Fruit fly (Drosophila melanogaster) whole organism, embryonic: ENCODE data around the gene sunz.

ENCODE experiments used
- Abd-B ChIP-seq: fragments of 200-800 bp; sonication (Bioruptor generic); optimal IDR thresholded peaks from 2 replicates; lab custom pipeline; 2018; ENCODE audit warnings: missing biosample characterization, mild to moderate bottlenecking, missing genetic modification characterization, moderate library complexity
- Bgb ChIP-seq: fragments of 200-800 bp; sonication (Bioruptor generic); IDR thresholded peaks from 2 replicates; pipeline ENCODE4 v1.3.6; 2022; ENCODE audit warnings: missing biosample characterization, missing genetic modification characterization; ENCODE audit not compliant: partially characterized antibody
- CG10321 ChIP-seq: fragments of 200-800 bp; sonication (Bioruptor generic); IDR thresholded peaks from 2 replicates; pipeline ENCODE4 v1.3.6; 2022; ENCODE audit warnings: missing biosample characterization, missing genetic modification characterization
- CG10654 ChIP-seq: fragments of 200-800 bp; sonication (Bioruptor generic); optimal IDR thresholded peaks from 2 replicates; lab custom pipeline; 2016; ENCODE audit warnings: missing biosample characterization, missing genetic modification characterization
- CG10979 ChIP-seq: fragments of 200-800 bp; sonication (Bioruptor generic); optimal IDR thresholded peaks from 2 replicates; lab custom pipeline; 2018; ENCODE audit warnings: missing biosample characterization, mild to moderate bottlenecking, missing genetic modification characterization, moderate library complexity
- CG11093 ChIP-seq: fragments of 200-800 bp; sonication (Bioruptor generic); IDR thresholded peaks from 3 replicates; pipeline ENCODE4 v1.3.6; 2022; ENCODE audit warnings: missing biosample characterization, missing genetic modification characterization
- CG12104 ChIP-seq: fragments of 200-800 bp; sonication (Bioruptor generic); optimal IDR thresholded peaks from 3 replicates; lab custom pipeline; 2016; ENCODE audit warnings: missing biosample characterization, missing genetic modification characterization
- CG12659 ChIP-seq: fragments of 200-800 bp; sonication (Bioruptor generic); optimal IDR thresholded peaks from 3 replicates; lab custom pipeline; 2017; ENCODE audit warnings: mild to moderate bottlenecking, missing biosample characterization, missing genetic modification reagents, missing genetic modification characterization
- CG12942 ChIP-seq: fragments of 200-800 bp; sonication (Bioruptor generic); optimal IDR thresholded peaks from 3 replicates; lab custom pipeline; 2016; ENCODE audit warnings: missing biosample characterization, missing genetic modification characterization
- CG13287 ChIP-seq: fragments of 200-800 bp; sonication (Bioruptor generic); IDR thresholded peaks from 2 replicates; pipeline ENCODE4 v1.3.6; 2022; ENCODE audit warnings: missing biosample characterization, missing genetic modification characterization; ENCODE audit not compliant: partially characterized antibody
- CG15514 ChIP-seq: fragments of 200-800 bp; sonication (Bioruptor generic); optimal IDR thresholded peaks from 3 replicates; lab custom pipeline; 2017; ENCODE audit warnings: missing biosample characterization, missing genetic modification characterization, mild to moderate bottlenecking, moderate library complexity, missing genetic modification reagents
- CG17912 ChIP-seq: fragments of 200-800 bp; sonication (Bioruptor generic); optimal IDR thresholded peaks from 2 replicates; lab custom pipeline; 2018; ENCODE audit warnings: missing biosample characterization, mild to moderate bottlenecking, missing genetic modification characterization
- CG32532 ChIP-seq: fragments of 200-800 bp; sonication (Bioruptor generic); IDR thresholded peaks from 2 replicates; pipeline ENCODE4 v1.3.6; 2022; ENCODE audit warnings: missing biosample characterization, missing genetic modification characterization
- CG3847 ChIP-seq: fragments of 200-800 bp; sonication (Bioruptor generic); IDR thresholded peaks from 2 replicates; pipeline ENCODE4 v1.3.6; 2022; ENCODE audit warnings: missing biosample characterization, missing genetic modification characterization
- CG3995 ChIP-seq: fragments of 200-800 bp; sonication (Bioruptor generic); optimal IDR thresholded peaks from 3 replicates; lab custom pipeline; 2016; ENCODE audit warnings: missing biosample characterization, missing genetic modification characterization
- CG42726 ChIP-seq: fragments of 200-800 bp; sonication (Bioruptor generic); IDR thresholded peaks from 2 replicates; pipeline ENCODE4 v1.3.6; 2022; ENCODE audit warnings: missing biosample characterization, missing genetic modification characterization; ENCODE audit not compliant: partially characterized antibody
- CG7839 ChIP-seq: fragments of 200-800 bp; sonication (Bioruptor generic); optimal IDR thresholded peaks from 3 replicates; lab custom pipeline; 2018; ENCODE audit warnings: missing biosample characterization, mild to moderate bottlenecking, missing genetic modification characterization, moderate library complexity
- CG8290 ChIP-seq, 3 experiments: fragments of 200-800 bp; sonication (Bioruptor generic); optimal IDR thresholded peaks; 2 replicates each; lab custom pipeline; 2016 to 2019; ENCODE audit warnings: missing biosample characterization in 3 of 3, missing genetic modification characterization in 3 of 3, mild to moderate bottlenecking in 2 of 3, moderate library complexity in 1 of 3
- CG8388 ChIP-seq: fragments of 200-800 bp; sonication (Bioruptor generic); optimal IDR thresholded peaks from 2 replicates; lab custom pipeline; 2019; ENCODE audit warnings: missing biosample characterization, mild to moderate bottlenecking, missing genetic modification characterization, moderate library complexity
- CG8944 ChIP-seq: fragments of 200-800 bp; sonication (Bioruptor generic); optimal IDR thresholded peaks from 3 replicates; lab custom pipeline; 2016; ENCODE audit warnings: missing biosample characterization, missing genetic modification characterization
- CG9437 ChIP-seq: fragments of 200-800 bp; sonication (Bioruptor generic); optimal IDR thresholded peaks from 2 replicates; lab custom pipeline; 2018; ENCODE audit warnings: missing biosample characterization, mild to moderate bottlenecking, missing genetic modification characterization
- CG9727 ChIP-seq: fragments of 200-800 bp; sonication (Bioruptor generic); optimal IDR thresholded peaks from 3 replicates; lab custom pipeline; 2017; ENCODE audit warnings: missing biosample characterization, mild to moderate bottlenecking, missing genetic modification characterization
- Doc3 ChIP-seq: fragments of 200-800 bp; sonication (Bioruptor generic); IDR thresholded peaks from 3 replicates; pipeline ENCODE4 v1.3.6; 2022; ENCODE audit warnings: missing biosample characterization, missing genetic modification characterization; ENCODE audit not compliant: partially characterized antibody
- Ets97D ChIP-seq: fragments of 200-800 bp; sonication (Bioruptor generic); optimal IDR thresholded peaks from 3 replicates; lab custom pipeline; 2016; ENCODE audit warnings: missing biosample characterization, missing genetic modification characterization
- Hand ChIP-seq: fragments of 200-800 bp; sonication (Bioruptor generic); optimal IDR thresholded peaks from 2 replicates; lab custom pipeline; 2017; ENCODE audit warnings: mild to moderate bottlenecking, missing biosample characterization, missing genetic modification reagents, missing genetic modification characterization
- Hmr ChIP-seq: fragments of 200-800 bp; sonication (Bioruptor generic); optimal IDR thresholded peaks from 3 replicates; lab custom pipeline; 2017; ENCODE audit warnings: mild to moderate bottlenecking, missing biosample characterization, missing genetic modification reagents, missing genetic modification characterization
- Hr78 ChIP-seq, 2 experiments: fragments of 200-800 bp in 1 of 2; fragments of >200 bp in 1 of 2; sonication (Bioruptor generic) in 1 of 2; optimal IDR thresholded peaks; 2 replicates each; lab custom pipeline; 2017 to 2019; ENCODE audit warnings: missing biosample characterization in 2 of 2, missing genetic modification characterization in 2 of 2, mild to moderate bottlenecking in 1 of 2, moderate library complexity in 1 of 2
- Lhr ChIP-seq: fragments of 200-800 bp; sonication (Bioruptor generic); optimal IDR thresholded peaks from 3 replicates; lab custom pipeline; 2017; ENCODE audit warnings: mild to moderate bottlenecking, missing biosample characterization, missing genetic modification reagents, missing genetic modification characterization
- MESR4 ChIP-seq: fragments of 200-800 bp; sonication (Bioruptor generic); optimal IDR thresholded peaks from 2 replicates; lab custom pipeline; 2018; ENCODE audit warnings: missing biosample characterization, mild to moderate bottlenecking, missing genetic modification characterization, moderate library complexity
- Nf-YB ChIP-seq: fragments of 200-800 bp; sonication (Bioruptor generic); optimal IDR thresholded peaks from 3 replicates; lab custom pipeline; 2019; ENCODE audit warnings: missing biosample characterization, mild to moderate bottlenecking, missing genetic modification characterization, moderate library complexity
- Sox100B ChIP-seq: fragments of 200-800 bp; sonication (Bioruptor generic); optimal IDR thresholded peaks from 3 replicates; lab custom pipeline; 2018; ENCODE audit warnings: missing biosample characterization, mild to moderate bottlenecking, missing genetic modification characterization
- Tbp ChIP-seq: fragments of >200 bp; optimal IDR thresholded peaks from 2 replicates; lab custom pipeline; 2018; ENCODE audit warnings: missing biosample characterization, missing genetic modification characterization
- chn ChIP-seq: fragments of 200-800 bp; sonication (Bioruptor generic); optimal IDR thresholded peaks from 2 replicates; lab custom pipeline; 2016; ENCODE audit warnings: missing biosample characterization, missing genetic modification characterization
- dmrt11E ChIP-seq: fragments of 200-800 bp; sonication (Bioruptor generic); optimal IDR thresholded peaks from 3 replicates; lab custom pipeline; 2018; ENCODE audit warnings: missing biosample characterization, mild to moderate bottlenecking, missing genetic modification characterization, moderate library complexity
- gcm ChIP-seq: fragments of 200-800 bp; sonication (Bioruptor generic); optimal IDR thresholded peaks from 2 replicates; lab custom pipeline; 2019; ENCODE audit warnings: missing biosample characterization, mild to moderate bottlenecking, missing genetic modification characterization, moderate library complexity
- gfzf ChIP-seq: fragments of 200-800 bp; sonication (Bioruptor generic); optimal IDR thresholded peaks from 2 replicates; lab custom pipeline; 2016; ENCODE audit warnings: missing biosample characterization, mild to moderate bottlenecking, missing genetic modification characterization, moderate library complexity
- grau ChIP-seq: fragments of 200-800 bp; optimal IDR thresholded peaks from 3 replicates; lab custom pipeline; 2019; ENCODE audit warnings: missing biosample characterization, mild to moderate bottlenecking, missing genetic modification characterization, moderate library complexity
- mld ChIP-seq: fragments of 200-800 bp; sonication (Bioruptor generic); IDR thresholded peaks from 3 replicates; pipeline ENCODE4 v1.3.6; 2022; ENCODE audit warnings: missing biosample characterization, missing genetic modification characterization; ENCODE audit not compliant: partially characterized antibody
- peb ChIP-seq: fragments of 200-800 bp; sonication (Bioruptor generic); IDR thresholded peaks from 2 replicates; pipeline ENCODE4 v1.3.6; 2022; ENCODE audit warnings: missing biosample characterization, missing genetic modification characterization
- phol ChIP-seq: fragments of 200-800 bp; sonication (Bioruptor generic); optimal IDR thresholded peaks from 3 replicates; lab custom pipeline; 2018; ENCODE audit warnings: missing biosample characterization, mild to moderate bottlenecking, missing genetic modification characterization, moderate library complexity
- pita ChIP-seq: fragments of 200-800 bp; sonication (Bioruptor generic); optimal IDR thresholded peaks from 2 replicates; lab custom pipeline; 2017; ENCODE audit warnings: missing biosample characterization, mild to moderate bottlenecking, missing genetic modification characterization
- scrt ChIP-seq: fragments of 200-800 bp; sonication (Bioruptor generic); optimal IDR thresholded peaks from 2 replicates; lab custom pipeline; 2018; ENCODE audit warnings: missing biosample characterization, mild to moderate bottlenecking, missing genetic modification characterization, moderate library complexity
- sd ChIP-seq: fragments of 200-800 bp; sonication (Bioruptor generic); optimal IDR thresholded peaks from 3 replicates; lab custom pipeline; 2018; ENCODE audit warnings: missing biosample characterization, mild to moderate bottlenecking, missing genetic modification characterization, moderate library complexity
- sens ChIP-seq: fragments of 200-800 bp; sonication (Bioruptor generic); peaks from one replicate; lab custom pipeline; 2016; ENCODE audit warnings: missing biosample characterization, missing genetic modification characterization
- slbo ChIP-seq: fragments of 200-800 bp; sonication (Bioruptor generic); IDR thresholded peaks from 2 replicates; pipeline ENCODE4 v1.3.6; 2022; ENCODE audit warnings: missing biosample characterization, missing genetic modification characterization
- tup ChIP-seq: fragments of 200-800 bp; sonication (Bioruptor generic); optimal IDR thresholded peaks from 2 replicates; lab custom pipeline; 2016; ENCODE audit warnings: missing biosample characterization, mild to moderate bottlenecking, missing genetic modification characterization, moderate library complexity
- tx ChIP-seq: fragments of 200-800 bp; sonication (Bioruptor generic); optimal IDR thresholded peaks from 2 replicates; lab custom pipeline; 2016; ENCODE audit warnings: missing biosample characterization, missing genetic modification characterization
- zen ChIP-seq: fragments of 200-800 bp; sonication (Bioruptor generic); optimal IDR thresholded peaks from 3 replicates; lab custom pipeline; 2018; ENCODE audit warnings: missing biosample characterization, mild to moderate bottlenecking, missing genetic modification characterization, moderate library complexity

sunz gene

dm6 chr3R:6659941-6660340 is 30.0 kb downstream of the sunz start, which contains the start of gene agt:
Gene agt, minus strand, starts transcription at chr3R:6660100.
- peak; percentile 3 for TF ChIP-seq Nf-YB (GFP tag; lab: Kevin White, UChicago)
- TF ChIP-seq Hmr (GFP tag; lab: Kevin White, UChicago), result peak; percentile 57
- peak; percentile 50 for TF ChIP-seq phol (tag; lab: Kevin White, UChicago)
- 0 out of 2 replicates have a peak, but pooled peaks have one; percentile 28 for TF ChIP-seq CG42726
- TF ChIP-seq CG3847 (GFP tag; lab: Robert Waterston, UW), result peak; percentile 60; the same call in 1 of the 2 replicates
- TF ChIP-seq Hand, result no peak
- no peak for TF ChIP-seq CG12104 (GFP tag; lab: Kevin White, UChicago)
- no peak for TF ChIP-seq MESR4 (GFP tag; lab: Kevin White, UChicago)
- TF ChIP-seq CG12659, result peak; percentile 49
- TF ChIP-seq CG11093 (GFP tag; lab: Robert Waterston, UW), result no peak
- no peak for TF ChIP-seq Hr78 (GFP tag; optimal IDR thresholded peaks at IDR 0.05; lab: Kevin White, UChicago)
- TF ChIP-seq mld (GFP tag; lab: Robert Waterston, UW), result no peak
- TF ChIP-seq grau (tag; lab: Kevin White, UChicago), result peak; percentile 16
- TF ChIP-seq CG9437 (GFP tag; lab: Kevin White, UChicago), result no peak
- peak; percentile 56 for TF ChIP-seq Ets97D (GFP tag; lab: Kevin White, UChicago)
- no peak for TF ChIP-seq dmrt11E (tag; lab: Kevin White, UChicago)
- no peak for TF ChIP-seq peb (GFP tag; lab: Robert Waterston, UW)
- no peak for TF ChIP-seq CG8944 (GFP tag; lab: Kevin White, UChicago)
- TF ChIP-seq sens (GFP tag; lab: Kevin White, UChicago), result peak; percentile 17
- no peak for TF ChIP-seq CG10654 (GFP tag; lab: Kevin White, UChicago)
- TF ChIP-seq gcm (GFP tag; lab: Kevin White, UChicago), result no peak
- no peak for TF ChIP-seq CG12942 (GFP tag; lab: Kevin White, UChicago)
- TF ChIP-seq CG10979 (tag; lab: Kevin White, UChicago), result peak; percentile 14
- peak; percentile 68 for TF ChIP-seq CG13287 (GFP tag; lab: Robert Waterston, UW)
- no peak for TF ChIP-seq chn (GFP tag; lab: Kevin White, UChicago)
- peak; percentile 80 for TF ChIP-seq CG3995 (GFP tag; lab: Kevin White, UChicago)
- no peak for TF ChIP-seq Sox100B
- peak; percentile 79 for TF ChIP-seq pita (GFP tag; lab: Kevin White, UChicago)
- no peak for TF ChIP-seq scrt (GFP tag; lab: Kevin White, UChicago)
- peak; percentile 90 for TF ChIP-seq gfzf (GFP tag; lab: Kevin White, UChicago)
- TF ChIP-seq Tbp (GFP tag; lab: Kevin White, UChicago), result no peak
- TF ChIP-seq CG9727 (GFP tag; lab: Kevin White, UChicago), result no peak
- TF ChIP-seq zen, result peak; percentile 76
- TF ChIP-seq CG8388 (GFP tag; lab: Kevin White, UChicago), result peak; percentile 48
- TF ChIP-seq tup (GFP tag; lab: Kevin White, UChicago), result no peak
- no peak for TF ChIP-seq CG10321 (GFP tag; lab: Robert Waterston, UW)
- no peak for TF ChIP-seq tx
- TF ChIP-seq CG17912 (GFP tag; lab: Kevin White, UChicago), result peak; percentile 5
- TF ChIP-seq CG32532 (GFP tag; lab: Robert Waterston, UW), result no peak
- TF ChIP-seq sd (tag; lab: Kevin White, UChicago), result no peak
- TF ChIP-seq CG7839, result no peak
- TF ChIP-seq Bgb (GFP tag; lab: Robert Waterston, UW), result peak; percentile 37; the same call in 1 of the 2 replicates
- no peak for TF ChIP-seq Doc3 (GFP tag; lab: Robert Waterston, UW)
- TF ChIP-seq CG8290 (GFP tag; optimal IDR thresholded peaks at IDR 0.05; lab: Kevin White, UChicago), result peak; percentile 85
- peak in 1 of 2 experiments; percentile 67 for TF ChIP-seq CG8290 (tag; optimal IDR thresholded peaks at IDR 0.05; lab: Kevin White, UChicago)
- peak; percentile 54; the same call in 1 of the 2 replicates for TF ChIP-seq slbo (GFP tag; lab: Robert Waterston, UW)
- peak; percentile 82 for TF ChIP-seq Lhr
- peak; percentile 73 for TF ChIP-seq CG15514
- peak; percentile 78 for TF ChIP-seq Abd-B (GFP tag; lab: Kevin White, UChicago)
